Fruit fly (Drosophila melanogaster): Measurements from ENCODE around the gene CG13631.

The CG13631 gene

dm6 chr3R:24749055-24749992 lies 19.8 kb upstream of the CG13631 start, which contains the start of gene tld:
Gene tld, plus strand, starts transcription at chr3R:24749731.
- no peak for TF ChIP-seq rn (GFP tag; IDR thresholded peaks at IDR 0.05)
- no peak for TF ChIP-seq CG14655 (GFP tag; optimal IDR thresholded peaks at IDR 0.05)
- TF ChIP-seq Snoo (tag; optimal IDR thresholded peaks at IDR 0.05) = no peak
- TF ChIP-seq CG9948 (tag; optimal IDR thresholded peaks at IDR 0.05) = no peak
- no peak for TF ChIP-seq CG15710 (tag; optimal IDR thresholded peaks at IDR 0.05)
- TF ChIP-seq CG8159 (tag; optimal IDR thresholded peaks at IDR 0.05) = no peak
- no peak for TF ChIP-seq CG13204 (GFP tag; optimal IDR thresholded peaks at IDR 0.05)
- TF ChIP-seq CG10348 (GFP tag; IDR thresholded peaks at IDR 0.05) = no peak
- no peak for TF ChIP-seq Ets98B (GFP tag; IDR thresholded peaks at IDR 0.05)
- no peak for TF ChIP-seq gl (tag; optimal IDR thresholded peaks at IDR 0.05)
- no peak for TF ChIP-seq Pif1B (GFP tag; optimal IDR thresholded peaks at IDR 0.05)

DNA sequence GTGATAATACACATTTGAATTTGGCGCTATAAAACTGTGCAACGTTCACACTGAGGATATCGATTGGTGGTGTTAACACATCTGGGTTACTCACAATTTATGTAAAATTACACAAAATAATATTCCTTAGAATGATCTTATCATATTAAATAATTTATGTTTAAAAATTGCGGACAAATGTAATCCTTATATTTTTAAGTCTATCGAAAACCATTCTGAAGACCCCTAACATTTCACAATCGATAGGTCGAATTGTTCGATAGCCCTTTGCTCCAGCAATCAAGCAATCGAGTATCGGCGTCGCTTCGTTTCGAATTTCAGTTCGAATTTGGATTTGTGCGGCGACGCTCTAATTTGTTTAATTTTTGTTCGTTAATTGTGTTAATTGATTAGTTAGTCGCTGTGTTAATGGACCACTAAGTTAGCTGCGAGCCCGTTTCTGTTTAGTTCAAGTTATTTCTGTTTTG lies 15.6 kb upstream of the CG13631 start, which contains the start of gene asp:
TSS of gene asp (plus strand) at position 289 of the 467 bp plus-strand sequence.
- TF ChIP-seq CG17806 (tag; optimal IDR thresholded peaks at IDR 0.05) (no peak), CG13204 (GFP tag; optimal IDR thresholded peaks at IDR 0.05) (no peak), CG14655 (GFP tag; optimal IDR thresholded peaks at IDR 0.05) (no peak), D1 (tag; optimal IDR thresholded peaks at IDR 0.05) (no peak), CG15710 (tag; optimal IDR thresholded peaks at IDR 0.05) (no peak), Ets98B (GFP tag; IDR thresholded peaks at IDR 0.05) (no peak), CG32121 (GFP tag; IDR thresholded peaks at IDR 0.05) (no peak), CG8301 (tag; optimal IDR thresholded peaks at IDR 0.05) (no peak), CG10348 (GFP tag; IDR thresholded peaks at IDR 0.05) (no peak), EcR (GFP tag; optimal IDR thresholded peaks at IDR 0.05) (no peak), gl (tag; optimal IDR thresholded peaks at IDR 0.05) (no peak), CG8159 (tag; optimal IDR thresholded peaks at IDR 0.05) (no peak), CG34367 (tag; optimal IDR thresholded peaks at IDR 0.05) (no peak), CG12605 (GFP tag; IDR thresholded peaks at IDR 0.05) (no peak), Snoo (tag; optimal IDR thresholded peaks at IDR 0.05) (no peak), CG9948 (tag; optimal IDR thresholded peaks at IDR 0.05) (no peak)

- TF ChIP-seq CG9948 (tag; optimal IDR thresholded peaks at IDR 0.05) = no peak
- no peak for TF ChIP-seq Pif1A (GFP tag; optimal IDR thresholded peaks at IDR 0.05)
- no peak for TF ChIP-seq CG8301 (tag; optimal IDR thresholded peaks at IDR 0.05)
- TF ChIP-seq fd96Ca (GFP tag; IDR thresholded peaks at IDR 0.05) = no peak
- no peak for TF ChIP-seq CG10348 (GFP tag; IDR thresholded peaks at IDR 0.05)
- no peak for TF ChIP-seq CG13204 (GFP tag; optimal IDR thresholded peaks at IDR 0.05)
- no peak for TF ChIP-seq CG14655 (GFP tag; optimal IDR thresholded peaks at IDR 0.05)
- TF ChIP-seq EcR (GFP tag; optimal IDR thresholded peaks at IDR 0.05) = no peak
- no peak for TF ChIP-seq CG32121 (GFP tag; IDR thresholded peaks at IDR 0.05)
- no peak for TF ChIP-seq gl (tag; optimal IDR thresholded peaks at IDR 0.05)
- TF ChIP-seq CG4496 (GFP tag; IDR thresholded peaks at IDR 0.05) = no peak
- TF ChIP-seq CG15710 (tag; optimal IDR thresholded peaks at IDR 0.05) = no peak
- TF ChIP-seq Snoo (tag; optimal IDR thresholded peaks at IDR 0.05) = no peak
- no peak for TF ChIP-seq CG8159 (tag; optimal IDR thresholded peaks at IDR 0.05)
- TF ChIP-seq rn (GFP tag; IDR thresholded peaks at IDR 0.05) = no peak
Measured at dm6 chr3R:24764971-24765370, 4.2 kb upstream of the CG13631 start, which contains the start of gene AstA. Gene AstA, minus strand, starts transcription at chr3R:24765071.

- TF ChIP-seq CG12605 (GFP tag; IDR thresholded peaks at IDR 0.05) (no peak), CG34367 (tag; optimal IDR thresholded peaks at IDR 0.05) (no peak), EcR (GFP tag; optimal IDR thresholded peaks at IDR 0.05) (no peak), CG10348 (GFP tag; IDR thresholded peaks at IDR 0.05) (no peak), Ets98B (GFP tag; IDR thresholded peaks at IDR 0.05) (peak; percentile 20; the same call in 1 of the 2 replicates), fd96Ca (GFP tag; IDR thresholded peaks at IDR 0.05) (peak; percentile 11; the same call in 1 of the 3 replicates), CG9948 (tag; optimal IDR thresholded peaks at IDR 0.05) (no peak), CG17806 (tag; optimal IDR thresholded peaks at IDR 0.05) (no peak), CG32121 (GFP tag; IDR thresholded peaks at IDR 0.05) (0 out of 2 replicates have a peak, but pooled peaks have one; percentile 15), CG4496 (GFP tag; IDR thresholded peaks at IDR 0.05) (0 out of 3 replicates have a peak, but pooled peaks have one; percentile 38), CG14655 (GFP tag; optimal IDR thresholded peaks at IDR 0.05) (no peak), D1 (tag; optimal IDR thresholded peaks at IDR 0.05) (no peak), Pif1B (GFP tag; optimal IDR thresholded peaks at IDR 0.05) (no peak), Snoo (tag; optimal IDR thresholded peaks at IDR 0.05) (no peak), CG8301 (tag; optimal IDR thresholded peaks at IDR 0.05) (no peak), CG8159 (tag; optimal IDR thresholded peaks at IDR 0.05) (no peak), Pif1A (GFP tag; optimal IDR thresholded peaks at IDR 0.05) (no peak)
Measured at dm6 chr3R:24766684-24767083, 2.5 kb upstream of the CG13631 start.

DNA sequence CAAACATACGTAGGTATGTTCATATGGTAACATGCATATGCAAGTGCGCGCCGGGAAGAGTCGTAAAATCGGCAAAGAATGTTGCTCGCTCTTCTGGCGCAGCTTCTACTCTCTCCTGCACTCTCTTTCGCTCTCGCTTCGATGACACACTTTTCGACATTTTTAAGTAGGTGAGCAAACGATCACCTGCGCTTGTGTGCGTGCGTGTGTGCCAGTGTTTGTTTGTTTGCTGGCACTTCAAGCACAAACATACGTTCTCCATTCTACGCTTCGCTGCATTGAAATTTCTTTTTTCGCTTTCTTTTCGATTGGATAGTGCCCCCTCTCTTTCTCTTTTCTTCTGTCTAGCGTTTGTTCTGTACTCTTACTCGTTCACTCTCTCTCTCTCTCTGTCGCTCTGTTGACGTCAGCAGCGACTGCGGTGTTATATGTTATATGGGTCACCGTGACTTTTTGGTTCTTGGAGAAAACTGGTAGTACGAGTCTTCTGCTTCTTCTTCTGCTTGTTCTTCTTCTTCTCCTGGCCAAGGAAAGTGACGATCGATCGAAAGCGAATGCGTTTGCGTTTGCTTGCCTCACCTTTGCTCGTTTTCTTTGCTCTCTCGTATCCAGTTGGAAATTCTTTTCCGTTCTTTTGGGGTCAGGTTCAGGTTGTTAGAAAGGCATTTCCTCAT lies 1.3 kb upstream of the CG13631 start:
- TF ChIP-seq CG8301 (tag; optimal IDR thresholded peaks at IDR 0.05) = peak; percentile 48
- no peak for TF ChIP-seq CG12605 (GFP tag; IDR thresholded peaks at IDR 0.05)
- no peak for TF ChIP-seq CG9948 (tag; optimal IDR thresholded peaks at IDR 0.05)
- TF ChIP-seq CG4496 (GFP tag; IDR thresholded peaks at IDR 0.05) = peak; percentile 42; the same call in 1 of the 3 replicates
- no peak for TF ChIP-seq Pif1A (GFP tag; optimal IDR thresholded peaks at IDR 0.05)
- TF ChIP-seq CG15710 (tag; optimal IDR thresholded peaks at IDR 0.05) = no peak
- peak; percentile 62 for TF ChIP-seq CG14655 (GFP tag; optimal IDR thresholded peaks at IDR 0.05)
- TF ChIP-seq CG32121 (GFP tag; IDR thresholded peaks at IDR 0.05) = 0 out of 2 replicates have a peak, but pooled peaks have one; percentile 3
- no peak for TF ChIP-seq gl (tag; optimal IDR thresholded peaks at IDR 0.05)
- peak; percentile 67 for TF ChIP-seq Snoo (tag; optimal IDR thresholded peaks at IDR 0.05)
- TF ChIP-seq fd96Ca (GFP tag; IDR thresholded peaks at IDR 0.05) = 0 out of 3 replicates have a peak, but pooled peaks have one; percentile 27
